Worm (Caenorhabditis elegans): Measurements from ENCODE around the gene F16B4.4.

The F16B4.4 gene

ce11 chrV:1629329-1629728 lies 35.5 kb downstream of the F16B4.4 start, which contains the start of gene nhr-238:
nhr-238 (minus strand) TSS chrV:1629432.
- no peak for TF ChIP-seq skn-1 (tag; optimal IDR thresholded peaks at IDR 0.05)
- TF ChIP-seq sox-4 (tag; optimal IDR thresholded peaks at IDR 0.05), result no peak
- no peak for TF ChIP-seq ceh-88 (GFP tag; IDR thresholded peaks at IDR 0.05)
- no peak for TF ChIP-seq efl-1 (optimal IDR thresholded peaks at IDR 0.05)
- TF ChIP-seq efl-1 (GFP tag; optimal IDR thresholded peaks at IDR 0.05 in 1 of 2), result no peak
- peak; percentile 31 for TF ChIP-seq nhr-71 (tag; optimal IDR thresholded peaks at IDR 0.05)
- TF ChIP-seq snpc-4 (tag; optimal IDR thresholded peaks at IDR 0.05), result no peak
- TF ChIP-seq xbp-1 (tag; optimal IDR thresholded peaks at IDR 0.05), result no peak
- peak; percentile 29 for TF ChIP-seq snu-23 (GFP tag; optimal IDR thresholded peaks at IDR 0.05)
- no peak for TF ChIP-seq zip-4 (GFP tag; optimal IDR thresholded peaks at IDR 0.05)
- TF ChIP-seq hpl-2 (GFP tag; optimal IDR thresholded peaks at IDR 0.05), result no peak
- peak in 1 of 2 experiments; percentile 6 for TF ChIP-seq lin-35 (GFP tag; optimal IDR thresholded peaks at IDR 0.05)
- TF ChIP-seq lin-15B (tag; optimal IDR thresholded peaks at IDR 0.05), result no peak
- no peak for TF ChIP-seq lir-3 (tag; optimal IDR thresholded peaks at IDR 0.05; ENCODE audit: poor library complexity)
- peak; percentile 18 for TF ChIP-seq blmp-1 (tag; optimal IDR thresholded peaks at IDR 0.05)
- peak; percentile 63 for TF ChIP-seq nhr-85 (tag)
- peak; percentile 96 for TF ChIP-seq nhr-77 (tag; optimal IDR thresholded peaks at IDR 0.05)
- TF ChIP-seq isw-1 (GFP tag; IDR thresholded peaks at IDR 0.05), result no peak
- peak; percentile 54 for TF ChIP-seq nhr-20 (tag; optimal IDR thresholded peaks at IDR 0.05)

- no peak for TF ChIP-seq lsy-2 (tag; optimal IDR thresholded peaks at IDR 0.05)
- no peak for TF ChIP-seq C04F5.9 (tag; optimal IDR thresholded peaks at IDR 0.05)
- no peak for TF ChIP-seq dpl-1 (GFP tag; optimal IDR thresholded peaks at IDR 0.05)
- no peak for TF ChIP-seq efl-3 (GFP tag; optimal IDR thresholded peaks at IDR 0.05)
- TF ChIP-seq elt-3 (tag; optimal IDR thresholded peaks at IDR 0.05), result no peak
- TF ChIP-seq jun-1 (tag; optimal IDR thresholded peaks at IDR 0.05), result no peak
- no peak for TF ChIP-seq lir-3 (tag; optimal IDR thresholded peaks at IDR 0.05; ENCODE audit: poor library complexity)
- no peak for TF ChIP-seq ceh-8 (GFP tag; optimal IDR thresholded peaks at IDR 0.05)
- TF ChIP-seq ces-1 (GFP tag; optimal IDR thresholded peaks at IDR 0.05), result no peak
- TF ChIP-seq unc-130 (tag; optimal IDR thresholded peaks at IDR 0.05), result no peak
- TF ChIP-seq unc-98 (GFP tag; IDR thresholded peaks at IDR 0.05), result no peak
- TF ChIP-seq aha-1 (tag; optimal IDR thresholded peaks at IDR 0.05), result no peak
- no peak for TF ChIP-seq tbx-2 (tag; optimal IDR thresholded peaks at IDR 0.05)
Observed at ce11 chrV:1631148-1631547, 37.3 kb downstream of the F16B4.4 start, which contains the start of gene Y46H3D.8. Y46H3D.8 (minus strand) TSS chrV:1631248.

ce11 chrV:1631717-1632116 lies 37.9 kb downstream of the F16B4.4 start, which contains the start of gene irld-17:
irld-17 (plus strand) TSS chrV:1632017.
- TF ChIP-seq egl-27 (tag; optimal IDR thresholded peaks at IDR 0.05), result no peak
- no peak for TF ChIP-seq efl-1 (optimal IDR thresholded peaks at IDR 0.05)
- TF ChIP-seq efl-1 (GFP tag; optimal IDR thresholded peaks at IDR 0.05 in 1 of 2), result peak in 1 of 2 experiments; percentile 67

- TF ChIP-seq xbp-1 (tag; optimal IDR thresholded peaks at IDR 0.05), result no peak
Observed at ce11 chrV:1635859-1636258, 42.0 kb downstream of the F16B4.4 start, which contains the start of gene str-222. str-222 (plus strand) TSS chrV:1636159.

ce11 chrV:1640008-1640407 lies 46.2 kb downstream of the F16B4.4 start, which contains the start of gene str-221:
str-221 (plus strand) TSS chrV:1640308.
- no peak for TF ChIP-seq ama-1 (optimal IDR thresholded peaks at IDR 0.05)
- TF ChIP-seq Y116A8C.19 (tag; optimal IDR thresholded peaks at IDR 0.05; ENCODE audit: borderline replicate concordance), result no peak
- TF ChIP-seq egl-27 (tag; optimal IDR thresholded peaks at IDR 0.05), result no peak
- no peak for TF ChIP-seq C16A3.4 (tag; optimal IDR thresholded peaks at IDR 0.05)
- TF ChIP-seq lin-14 (GFP tag; optimal IDR thresholded peaks at IDR 0.05), result no peak
- TF ChIP-seq fos-1 (tag; optimal IDR thresholded peaks at IDR 0.05), result no peak
- no peak for TF ChIP-seq efl-3 (GFP tag; optimal IDR thresholded peaks at IDR 0.05)
- TF ChIP-seq zip-4 (GFP tag; optimal IDR thresholded peaks at IDR 0.05), result no peak
- no peak for TF ChIP-seq nhr-20 (tag; optimal IDR thresholded peaks at IDR 0.05)
- TF ChIP-seq ceh-82 (tag; optimal IDR thresholded peaks at IDR 0.05), result no peak

Data from whole organism, L1 larva.